Worm (Caenorhabditis elegans) whole organism, young adult: ENCODE data around the gene C06C3.10.

Experiments used
- B0336.3 ChIP-seq: fragments of 200-800 bp; sonication (Bioruptor generic); IDR thresholded peaks from 2 replicates; pipeline ENCODE4 v1.3.6; 2022; ENCODE audit warnings: missing genetic modification characterization, missing compliant biosample characterization
- F22D6.2 ChIP-seq: sonication (generic microtip); optimal IDR thresholded peaks from 2 replicates; lab custom pipeline; 2016; ENCODE audit warnings: mild to moderate bottlenecking, missing genetic modification characterization, missing compliant biosample characterization
- F23B12.7 ChIP-seq: sonication (generic microtip); optimal IDR thresholded peaks from 2 replicates; lab custom pipeline; 2017; ENCODE audit warnings: missing genetic modification characterization, mild to moderate bottlenecking, missing compliant biosample characterization, antibody characterized with exemption, moderate library complexity; ENCODE audit not compliant: insufficient read depth
- F33H1.4 ChIP-seq: fragments of 200-800 bp; sonication (Bioruptor generic); IDR thresholded peaks from 2 replicates; pipeline ENCODE4 v1.3.6; 2022; ENCODE audit warnings: missing genetic modification reagents, missing genetic modification characterization, missing compliant biosample characterization
- F55B11.4 ChIP-seq: sonication (generic microtip); optimal IDR thresholded peaks from 2 replicates; lab custom pipeline; 2016; ENCODE audit warnings: missing compliant biosample characterization, missing genetic modification characterization, borderline replicate concordance; ENCODE audit not compliant: insufficient read depth
- K11D2.4 ChIP-seq: fragments of 200-800 bp; sonication (Bioruptor generic); IDR thresholded peaks from 2 replicates; pipeline ENCODE4 v1.3.6; 2022; ENCODE audit warnings: missing genetic modification reagents, missing genetic modification characterization, missing compliant biosample characterization
- K12H6.12 ChIP-seq: fragments of 200-800 bp; sonication (Bioruptor generic); optimal IDR thresholded peaks from 2 replicates; lab custom pipeline; 2018; ENCODE audit warnings: mild to moderate bottlenecking, missing genetic modification characterization, missing compliant biosample characterization
- T26A5.8 ChIP-seq: sonication (generic microtip); optimal IDR thresholded peaks from 2 replicates; lab custom pipeline; 2016; ENCODE audit warnings: missing genetic modification characterization, missing compliant biosample characterization
- ZK185.1 ChIP-seq: sonication (generic microtip); optimal IDR thresholded peaks from 2 replicates; lab custom pipeline; 2016; ENCODE audit warnings: mild to moderate bottlenecking, missing genetic modification characterization, missing compliant biosample characterization; ENCODE audit not compliant: poor library complexity, severe bottlenecking
- akir-1 ChIP-seq: fragments of 200-800 bp; sonication (Bioruptor generic); optimal IDR thresholded peaks from 2 replicates; lab custom pipeline; 2018; ENCODE audit warnings: mild to moderate bottlenecking, missing genetic modification characterization, moderate library complexity, missing compliant biosample characterization
- atf-7 ChIP-seq: sonication (generic microtip); optimal IDR thresholded peaks from 2 replicates; lab custom pipeline; 2017; ENCODE audit warnings: mild to moderate bottlenecking, missing genetic modification characterization, missing compliant biosample characterization
- bed-2 ChIP-seq: fragments of 200-800 bp; sonication (Bioruptor generic); IDR thresholded peaks from 2 replicates; pipeline ENCODE4 v1.3.6; 2022; ENCODE audit warnings: missing genetic modification reagents, missing genetic modification characterization, missing compliant biosample characterization
- cebp-2 ChIP-seq: fragments of 200-800 bp; sonication (Bioruptor generic); IDR thresholded peaks from 2 replicates; pipeline ENCODE4 v1.3.6; 2022; ENCODE audit warnings: missing genetic modification characterization, missing compliant biosample characterization
- ceh-79 ChIP-seq: sonication (generic microtip); optimal IDR thresholded peaks from 2 replicates; lab custom pipeline; 2017; ENCODE audit warnings: mild to moderate bottlenecking, missing genetic modification characterization, missing compliant biosample characterization
- ceh-91 ChIP-seq: fragments of 200-800 bp; sonication (Bioruptor generic); IDR thresholded peaks from 2 replicates; pipeline ENCODE4 v1.3.6; 2022; ENCODE audit warnings: missing genetic modification reagents, missing genetic modification characterization, missing compliant biosample characterization
- chd-7 ChIP-seq: sonication (generic microtip); optimal IDR thresholded peaks from 2 replicates; lab custom pipeline; 2016; ENCODE audit warnings: mild to moderate bottlenecking, missing genetic modification characterization, moderate library complexity, missing compliant biosample characterization
- gei-17 ChIP-seq: fragments of 200-800 bp; sonication (Bioruptor generic); optimal IDR thresholded peaks from 2 replicates; lab custom pipeline; 2018; ENCODE audit warnings: mild to moderate bottlenecking, missing genetic modification characterization, missing compliant biosample characterization
- him-1 ChIP-seq: sonication (generic microtip); optimal IDR thresholded peaks from 2 replicates; lab custom pipeline; 2016; ENCODE audit warnings: missing genotype, missing genetic modification reagents, missing genetic modification characterization, missing compliant biosample characterization
- hmg-20 ChIP-seq: fragments of 200-800 bp; sonication (Bioruptor generic); IDR thresholded peaks from 2 replicates; pipeline ENCODE4 v1.3.6; 2022; ENCODE audit warnings: missing genetic modification reagents, missing genetic modification characterization, missing compliant biosample characterization
- let-607 ChIP-seq, 2 experiments: fragments of 200-800 bp in 1 of 2; sonication (Bioruptor generic) in 1 of 2; sonication (generic microtip) in 1 of 2; optimal IDR thresholded peaks; 2 replicates each; lab custom pipeline; 2016 to 2018; ENCODE audit warnings: mild to moderate bottlenecking in 2 of 2, missing compliant biosample characterization in 2 of 2, missing genetic modification characterization in 2 of 2, moderate library complexity in 2 of 2, missing genotype in 1 of 2
- lir-1 ChIP-seq: fragments of 200-800 bp; sonication (Bioruptor generic); conservative IDR thresholded peaks from 2 replicates; pipeline ENCODE4 v1.3.6; 2022; ENCODE audit warnings: missing genetic modification reagents, missing genetic modification characterization, missing compliant biosample characterization
- madf-8 ChIP-seq: fragments of 200-800 bp; sonication (Bioruptor generic); conservative IDR thresholded peaks from 2 replicates; pipeline ENCODE4 v1.3.6; 2022; ENCODE audit warnings: missing genetic modification reagents, missing genetic modification characterization, missing compliant biosample characterization
- mel-28 ChIP-seq: sonication (generic microtip); optimal IDR thresholded peaks from 2 replicates; lab custom pipeline; 2016; ENCODE audit warnings: borderline replicate concordance, mild to moderate bottlenecking, missing genetic modification characterization, missing compliant biosample characterization
- mes-4 ChIP-seq: sonication (generic microtip); optimal IDR thresholded peaks from 2 replicates; lab custom pipeline; 2016; ENCODE audit warnings: missing genotype, missing genetic modification characterization, missing compliant biosample characterization
- nhr-80 ChIP-seq: sonication (generic microtip); optimal IDR thresholded peaks from 2 replicates; lab custom pipeline; 2016; ENCODE audit warnings: missing genetic modification characterization, missing compliant biosample characterization
- pbrm-1 ChIP-seq: fragments of 200-800 bp; sonication (Bioruptor generic); IDR thresholded peaks from 2 replicates; pipeline ENCODE4 v1.3.6; 2022; ENCODE audit warnings: missing genetic modification reagents, missing genetic modification characterization, missing compliant biosample characterization
- pha-4 ChIP-seq: fragments of 150-350 bp; sonication (generic microtip); optimal IDR thresholded peaks from 2 replicates; lab custom pipeline; 2014; ENCODE audit warnings: missing biosample characterization, missing genetic modification reagents, missing genetic modification characterization
- rcor-1 ChIP-seq: fragments of 200-800 bp; sonication (Bioruptor generic); IDR thresholded peaks from 2 replicates; pipeline ENCODE4 v1.3.6; 2022; ENCODE audit warnings: missing genetic modification reagents, missing genetic modification characterization, missing compliant biosample characterization
- rec-8 ChIP-seq, 2 experiments: sonication (generic microtip); optimal IDR thresholded peaks; 2 replicates each; lab custom pipeline; 2016; ENCODE audit warnings: mild to moderate bottlenecking in 2 of 2, missing genetic modification characterization in 2 of 2, missing genetic modification reagents in 2 of 2, missing genotype in 2 of 2, missing biosample characterization in 1 of 2, missing compliant biosample characterization in 1 of 2, moderate library complexity in 1 of 2
- rpc-1 ChIP-seq, 2 experiments: fragments of 150-350 bp in 1 of 2; sonication (generic microtip) in 1 of 2; optimal IDR thresholded peaks; 2 replicates each; lab custom pipeline; 2014 to 2018; ENCODE audit warnings: missing biosample characterization in 1 of 2, missing genetic modification characterization in 1 of 2, missing genetic modification reagents in 1 of 2, missing genotype in 1 of 2
- snpc-1.3 ChIP-seq: sonication (generic microtip); optimal IDR thresholded peaks from 2 replicates; lab custom pipeline; 2017; ENCODE audit warnings: missing genetic modification characterization, mild to moderate bottlenecking, missing compliant biosample characterization, antibody characterized with exemption, moderate library complexity, missing genotype, missing genetic modification reagents; ENCODE audit not compliant: insufficient read depth
- snpc-3.4 ChIP-seq: sonication (generic microtip); optimal IDR thresholded peaks from 2 replicates; lab custom pipeline; 2017; ENCODE audit warnings: missing genetic modification characterization, mild to moderate bottlenecking, missing compliant biosample characterization, antibody characterized with exemption, moderate library complexity, missing genotype, missing genetic modification reagents
- tlf-1 ChIP-seq: fragments of 200-800 bp; sonication (Bioruptor generic); optimal IDR thresholded peaks from 2 replicates; lab custom pipeline; 2018; ENCODE audit warnings: mild to moderate bottlenecking, missing genetic modification characterization, missing compliant biosample characterization
- ztf-18 ChIP-seq: sonication (generic microtip); optimal IDR thresholded peaks from 2 replicates; lab custom pipeline; 2016; ENCODE audit warnings: missing genotype, mild to moderate bottlenecking, missing genetic modification characterization, missing compliant biosample characterization

The C06C3.10 gene

ce11 chrII:9377158-9377557 is at the start of gene C06C3.10:
Gene C06C3.10, minus strand, starts transcription at chrII:9377258.
- no peak for TF ChIP-seq pha-4 (tag; lab: Kevin White, UChicago)
- no peak for TF ChIP-seq lir-1 (GFP tag; lab: Robert Waterston, UW)
- TF ChIP-seq gei-17 (GFP tag; lab: Kevin White, UChicago), result no peak
- no peak for TF ChIP-seq snpc-1.3 (tag; lab: Kevin White, UChicago)
- TF ChIP-seq ztf-18 (tag; lab: Kevin White, UChicago), result no peak
- no peak for TF ChIP-seq mes-4 (tag; lab: Kevin White, UChicago)
- TF ChIP-seq rcor-1 (GFP tag; lab: Robert Waterston, UW), result no peak
- TF ChIP-seq, all 124 proteins: peak for 0

- TF ChIP-seq tlf-1 (GFP tag; lab: Kevin White, UChicago) (no peak), F55B11.4 (tag; lab: Kevin White, UChicago) (no peak), K11D2.4 (GFP tag; lab: Robert Waterston, UW) (no peak), let-607 (tag; optimal IDR thresholded peaks at IDR 0.05; lab: Kevin White, UChicago) (no peak), cebp-2 (GFP tag; lab: Robert Waterston, UW) (no peak), T26A5.8 (tag; lab: Kevin White, UChicago) (no peak), akir-1 (GFP tag; lab: Kevin White, UChicago) (no peak), mel-28 (no peak), chd-7 (tag; lab: Kevin White, UChicago) (no peak), ceh-79 (tag; lab: Kevin White, UChicago) (no peak), rpc-1 (optimal IDR thresholded peaks at IDR 0.05; lab: Kevin White, UChicago) (no peak), rpc-1 (tag; optimal IDR thresholded peaks at IDR 0.05; lab: Kevin White, UChicago) (no peak), madf-8 (GFP tag; lab: Robert Waterston, UW) (no peak), B0336.3 (GFP tag; lab: Robert Waterston, UW) (no peak), ceh-91 (GFP tag; lab: Robert Waterston, UW) (no peak), rec-8 (tag; optimal IDR thresholded peaks at IDR 0.05; lab: Kevin White, UChicago) (no peak), him-1 (tag; lab: Kevin White, UChicago) (no peak), F23B12.7 (no peak)
Observed at ce11 chrII:9426076-9426475, 49.0 kb upstream of the C06C3.10 start, which contains the start of gene M176.10. Gene M176.10, minus strand, starts transcription at chrII:9426176.

ce11 chrII:9421969-9422368 is 44.9 kb upstream of the C06C3.10 start, which contains the start of gene M176.11:
Gene M176.11, plus strand, starts transcription at chrII:9422269.
- TF ChIP-seq nhr-80 (tag; lab: Kevin White, UChicago) (no peak), atf-7 (tag; lab: Kevin White, UChicago) (no peak), ZK185.1 (no peak), F33H1.4 (no peak), F22D6.2 (tag; lab: Kevin White, UChicago) (no peak), K12H6.12 (tag; lab: Kevin White, UChicago) (no peak), pbrm-1 (GFP tag; lab: Robert Waterston, UW) (no peak), bed-2 (GFP tag; lab: Robert Waterston, UW) (no peak)

ce11 chrII:9418843-9419532 is 41.9 kb upstream of the C06C3.10 start:
- no peak for TF ChIP-seq snpc-3.4 (tag; lab: Kevin White, UChicago)
- TF ChIP-seq nhr-80 (tag; lab: Kevin White, UChicago), result peak; percentile 28
- no peak for TF ChIP-seq hmg-20
